Fruit fly (Drosophila melanogaster): Measurements from ENCODE around the gene Npc1a.

Npc1a gene

DNA sequence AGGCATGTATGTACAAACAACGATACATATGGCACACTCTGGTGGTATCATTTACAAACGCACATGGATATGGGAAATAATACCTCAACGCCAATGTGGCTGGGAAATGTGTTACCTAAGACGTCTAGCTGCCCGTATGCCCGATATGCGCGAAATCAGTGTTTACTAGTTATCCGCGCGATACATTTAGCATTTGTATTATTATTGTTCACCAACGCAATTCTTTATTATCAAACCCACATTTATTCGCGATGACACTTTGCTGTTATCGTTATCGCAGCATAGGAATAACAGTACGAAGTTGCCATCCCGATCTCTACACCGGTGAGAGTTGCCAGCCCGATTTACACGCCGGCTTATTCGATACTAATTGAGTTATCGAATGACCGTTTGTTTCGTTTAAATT, 25.8 kb upstream of the Npc1a start, which contains the start of gene chico (continued):
- no peak for TF ChIP-seq pnt (GFP tag; optimal IDR thresholded peaks at IDR 0.05)
- TF ChIP-seq CG1647 (GFP tag; optimal IDR thresholded peaks at IDR 0.05): no peak
- TF ChIP-seq lilli (GFP tag; optimal IDR thresholded peaks at IDR 0.05): peak; percentile 38
- peak; percentile 77 for TF ChIP-seq CG12659 (GFP tag; optimal IDR thresholded peaks at IDR 0.05)
- TF ChIP-seq CG12155 (GFP tag; optimal IDR thresholded peaks at IDR 0.05): no peak
- TF ChIP-seq repo (GFP tag; optimal IDR thresholded peaks at IDR 0.05): no peak
- TF ChIP-seq CG6854 (GFP tag; optimal IDR thresholded peaks at IDR 0.05): no peak
- no peak for TF ChIP-seq h (optimal IDR thresholded peaks at IDR 0.05)
- TF ChIP-seq BEAF-32 (GFP tag; optimal IDR thresholded peaks at IDR 0.05): peak; percentile 65
- no peak for TF ChIP-seq ftz-f1 (GFP tag; optimal IDR thresholded peaks at IDR 0.05)
- TF ChIP-seq zf30C (GFP tag; optimal IDR thresholded peaks at IDR 0.05): no peak
- TF ChIP-seq CG10366 (GFP tag; IDR thresholded peaks at IDR 0.05): no peak
- TF ChIP-seq Ssrp (tag; optimal IDR thresholded peaks at IDR 0.05): no peak
- no peak for TF ChIP-seq Ada2b (GFP tag; IDR thresholded peaks at IDR 0.05)
- no peak for TF ChIP-seq sqz (GFP tag; optimal IDR thresholded peaks at IDR 0.05)
- TF ChIP-seq CG16863 (GFP tag; optimal IDR thresholded peaks at IDR 0.05): no peak
- TF ChIP-seq CG17359 (tag; optimal IDR thresholded peaks at IDR 0.05): no peak
- TF ChIP-seq pb (GFP tag; optimal IDR thresholded peaks at IDR 0.05): no peak
- peak; percentile 38 for TF ChIP-seq gfzf (GFP tag; optimal IDR thresholded peaks at IDR 0.05)
- TF ChIP-seq CG32767 (GFP tag; IDR thresholded peaks at IDR 0.05): peak; percentile 71; the same call in 1 of the 2 replicates
- no peak for TF ChIP-seq disco-r (GFP tag; optimal IDR thresholded peaks at IDR 0.05)
- peak; percentile 29 for TF ChIP-seq CG7987 (GFP tag; optimal IDR thresholded peaks at IDR 0.05)
- no peak for TF ChIP-seq Tbp (GFP tag; optimal IDR thresholded peaks at IDR 0.05)
- no peak for TF ChIP-seq CG14965 (GFP tag; optimal IDR thresholded peaks at IDR 0.05; ENCODE audit: borderline replicate concordance)
- no peak for TF ChIP-seq sr (GFP tag; IDR thresholded peaks at IDR 0.05)
- no peak for TF ChIP-seq Taf1 (GFP tag; IDR thresholded peaks at IDR 0.05)
- no peak for TF ChIP-seq CG14667 (GFP tag; IDR thresholded peaks at IDR 0.05)
- no peak for TF ChIP-seq lov (optimal IDR thresholded peaks at IDR 0.05)
- no peak for TF ChIP-seq lov (GFP tag; IDR thresholded peaks at IDR 0.05)
- TF ChIP-seq twi (tag; optimal IDR thresholded peaks at IDR 0.05): peak; percentile 19
- no peak for TF ChIP-seq D19A (tag; optimal IDR thresholded peaks at IDR 0.05)
- TF ChIP-seq tx (GFP tag; optimal IDR thresholded peaks at IDR 0.05): no peak
- peak; percentile 63; the same call in 1 of the 3 replicates for TF ChIP-seq CG34422 (GFP tag; IDR thresholded peaks at IDR 0.05)
- no peak for TF ChIP-seq Hand (GFP tag; optimal IDR thresholded peaks at IDR 0.05)
- no peak for TF ChIP-seq CoRest (tag; optimal IDR thresholded peaks at IDR 0.05)
- no peak for TF ChIP-seq crp (GFP tag; optimal IDR thresholded peaks at IDR 0.05)
- TF ChIP-seq CG17912 (GFP tag; optimal IDR thresholded peaks at IDR 0.05): no peak
- TF ChIP-seq CG8478 (optimal IDR thresholded peaks at IDR 0.05): no peak
- TF ChIP-seq tna (GFP tag; IDR thresholded peaks at IDR 0.05; ENCODE audit: partially characterized antibody): no peak
- no peak for TF ChIP-seq CG12391 (tag; optimal IDR thresholded peaks at IDR 0.05)
- TF ChIP-seq CG11456 (GFP tag; IDR thresholded peaks at IDR 0.05): no peak
- no peak for TF ChIP-seq kay (GFP tag; optimal IDR thresholded peaks at IDR 0.05)
- TF ChIP-seq cg (GFP tag; optimal IDR thresholded peaks at IDR 0.05): peak; percentile 15
- no peak for TF ChIP-seq Mes4 (GFP tag; optimal IDR thresholded peaks at IDR 0.05)
- TF ChIP-seq CG17328 (GFP tag; IDR thresholded peaks at IDR 0.05): no peak
- TF ChIP-seq CG15011 (GFP tag; optimal IDR thresholded peaks at IDR 0.05): no peak
- TF ChIP-seq GATAe (GFP tag; conservative IDR thresholded peaks at IDR 0.05): no peak
- TF ChIP-seq Stat92E (GFP tag; optimal IDR thresholded peaks at IDR 0.05): peak in 1 of 3 experiments; percentile 17
- TF ChIP-seq CG8388 (GFP tag; optimal IDR thresholded peaks at IDR 0.05): no peak
- no peak for TF ChIP-seq CG15479 (GFP tag; optimal IDR thresholded peaks at IDR 0.05)
- TF ChIP-seq CG7745 (tag; optimal IDR thresholded peaks at IDR 0.05): no peak
- TF ChIP-seq chif (GFP tag; optimal IDR thresholded peaks at IDR 0.05): no peak
